In the genomic region with DNA sequence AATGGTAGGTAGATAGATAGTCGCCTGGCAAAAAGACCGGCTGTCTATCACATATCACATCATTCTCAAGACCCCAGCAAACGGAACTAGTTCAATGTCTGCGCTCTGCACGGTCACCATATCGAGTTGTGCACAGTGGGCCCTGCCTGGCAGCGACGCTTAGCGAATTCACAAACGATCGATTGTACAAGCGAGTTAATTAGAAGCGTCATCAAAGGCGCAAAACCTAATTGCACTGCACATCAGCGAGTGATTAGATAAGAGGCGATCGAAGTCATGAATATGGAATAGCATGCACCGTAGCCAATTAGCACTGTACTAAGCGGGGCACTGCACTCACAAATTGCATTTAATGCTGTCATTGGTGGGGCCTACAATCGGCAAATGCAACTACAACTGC, we compare ENCODE assay signal across 1 fruit fly cellular context.
TF ChIP-seq lines count a peak whose summit lies in the region.

No protein-coding gene starts in this region.

TF ChIP-seq in whole organism, embryonic, 481 proteins besides CTCF, POLR2A, EP300 and RAD21 (continued from another document and continues in another):
- TF ChIP-seq wek (GFP tag; optimal IDR thresholded peaks at IDR 0.05; lab: Kevin White, UChicago), result no peak
- TF ChIP-seq da (GFP tag; optimal IDR thresholded peaks at IDR 0.05; lab: Kevin White, UChicago), result no peak
- no peak for TF ChIP-seq az2 (GFP tag; optimal IDR thresholded peaks at IDR 0.05; lab: Kevin White, UChicago)
- no peak for TF ChIP-seq scrt (GFP tag; optimal IDR thresholded peaks at IDR 0.05; lab: Kevin White, UChicago)
- TF ChIP-seq CG4820 (GFP tag; optimal IDR thresholded peaks at IDR 0.05; lab: Kevin White, UChicago), result peak; percentile 14
- TF ChIP-seq lbe (GFP tag; optimal IDR thresholded peaks at IDR 0.05; lab: Kevin White, UChicago), result no peak
- TF ChIP-seq CG7271 (tag; optimal IDR thresholded peaks at IDR 0.05; lab: Kevin White, UChicago), result no peak
- no peak for TF ChIP-seq H2.0 (GFP tag; IDR thresholded peaks at IDR 0.05; lab: Robert Waterston, UW)
- no peak for TF ChIP-seq HmgD (GFP tag; optimal IDR thresholded peaks at IDR 0.05; lab: Kevin White, UChicago)
- TF ChIP-seq CG31388 (GFP tag; optimal IDR thresholded peaks at IDR 0.05; lab: Kevin White, UChicago), result no peak
- TF ChIP-seq TFAM (GFP tag; optimal IDR thresholded peaks at IDR 0.05; lab: Kevin White, UChicago), result no peak
- peak; percentile 2 for TF ChIP-seq CG16863 (GFP tag; optimal IDR thresholded peaks at IDR 0.05; lab: Kevin White, UChicago)
- no peak for TF ChIP-seq vnd (GFP tag; IDR thresholded peaks at IDR 0.05; lab: Robert Waterston, UW; ENCODE audit: partially characterized antibody)
- TF ChIP-seq Sry-β (GFP tag; optimal IDR thresholded peaks at IDR 0.05; lab: Kevin White, UChicago), result no peak
- TF ChIP-seq amos (GFP tag; IDR thresholded peaks at IDR 0.05; lab: Robert Waterston, UW; ENCODE audit: partially characterized antibody), result no peak
- no peak for TF ChIP-seq CG9876 (GFP tag; optimal IDR thresholded peaks at IDR 0.05; lab: Kevin White, UChicago)
- no peak for TF ChIP-seq Deaf1 (tag; optimal IDR thresholded peaks at IDR 0.05; lab: Kevin White, UChicago)
- no peak for TF ChIP-seq CG2120 (GFP tag; optimal IDR thresholded peaks at IDR 0.05; lab: Kevin White, UChicago)
- peak; percentile 31 for TF ChIP-seq CG17359 (tag; optimal IDR thresholded peaks at IDR 0.05; lab: Kevin White, UChicago)
- TF ChIP-seq CG17829 (tag; optimal IDR thresholded peaks at IDR 0.05; lab: Kevin White, UChicago), result peak; percentile 6
- no peak for TF ChIP-seq CG12071 (GFP tag; optimal IDR thresholded peaks at IDR 0.05; lab: Kevin White, UChicago)
- no peak for TF ChIP-seq gcm (GFP tag; optimal IDR thresholded peaks at IDR 0.05; lab: Kevin White, UChicago)
- TF ChIP-seq Oaz (GFP tag; IDR thresholded peaks at IDR 0.05; lab: Robert Waterston, UW), result no peak
- TF ChIP-seq CG7786 (GFP tag; optimal IDR thresholded peaks at IDR 0.05; lab: Kevin White, UChicago), result no peak
- no peak for TF ChIP-seq HHEX (GFP tag; optimal IDR thresholded peaks at IDR 0.05; lab: Kevin White, UChicago)
- no peak for TF ChIP-seq tna (GFP tag; IDR thresholded peaks at IDR 0.05; lab: Robert Waterston, UW; ENCODE audit: partially characterized antibody)
- no peak for TF ChIP-seq hb (GFP tag; IDR thresholded peaks at IDR 0.05; lab: Robert Waterston, UW; ENCODE audit: partially characterized antibody)
- TF ChIP-seq zfh2 (GFP tag; optimal IDR thresholded peaks at IDR 0.05; lab: Kevin White, UChicago), result no peak
- no peak for TF ChIP-seq ac (GFP tag; optimal IDR thresholded peaks at IDR 0.05; lab: Kevin White, UChicago)
- TF ChIP-seq CG16813 (GFP tag; IDR thresholded peaks at IDR 0.05; lab: Robert Waterston, UW; ENCODE audit: partially characterized antibody), result no peak
- no peak for TF ChIP-seq Vsx1 (GFP tag; optimal IDR thresholded peaks at IDR 0.05; lab: Kevin White, UChicago)
- no peak for TF ChIP-seq GATAe (GFP tag; conservative IDR thresholded peaks at IDR 0.05; lab: Robert Waterston, UW)
- peak; percentile 80 for TF ChIP-seq grau (tag; optimal IDR thresholded peaks at IDR 0.05; lab: Kevin White, UChicago)
- TF ChIP-seq CG14050 (GFP tag; IDR thresholded peaks at IDR 0.05; lab: Robert Waterston, UW), result no peak
- TF ChIP-seq Hey (tag; optimal IDR thresholded peaks at IDR 0.05; lab: Kevin White, UChicago), result no peak
- no peak for TF ChIP-seq CG7928 (GFP tag; optimal IDR thresholded peaks at IDR 0.05; lab: Kevin White, UChicago)
- TF ChIP-seq mld (GFP tag; IDR thresholded peaks at IDR 0.05; lab: Robert Waterston, UW; ENCODE audit: partially characterized antibody), result no peak
- TF ChIP-seq dati (GFP tag; IDR thresholded peaks at IDR 0.05; lab: Robert Waterston, UW), result no peak
- no peak for TF ChIP-seq ATbp (GFP tag; optimal IDR thresholded peaks at IDR 0.05; lab: Kevin White, UChicago)
- 0 out of 3 replicates have a peak, but pooled peaks have one; percentile 11 for TF ChIP-seq Aef1 (GFP tag; IDR thresholded peaks at IDR 0.05; lab: Robert Waterston, UW)
- TF ChIP-seq YL-1 (GFP tag; optimal IDR thresholded peaks at IDR 0.05; lab: Kevin White, UChicago), result no peak
- no peak for TF ChIP-seq Eip74EF (GFP tag; optimal IDR thresholded peaks at IDR 0.05; lab: Kevin White, UChicago)
- TF ChIP-seq Lpt (GFP tag; optimal IDR thresholded peaks at IDR 0.05; lab: Kevin White, UChicago), result no peak
- TF ChIP-seq mam (GFP tag; optimal IDR thresholded peaks at IDR 0.05; lab: Kevin White, UChicago), result no peak
- TF ChIP-seq CG8944 (GFP tag; optimal IDR thresholded peaks at IDR 0.05; lab: Kevin White, UChicago), result no peak
- no peak for TF ChIP-seq nau (GFP tag; optimal IDR thresholded peaks at IDR 0.05; lab: Kevin White, UChicago)
- TF ChIP-seq ash1 (GFP tag; optimal IDR thresholded peaks at IDR 0.05; lab: Kevin White, UChicago), result no peak
- TF ChIP-seq CG8281 (tag; optimal IDR thresholded peaks at IDR 0.05; lab: Kevin White, UChicago), result no peak
- 0 out of 3 replicates have a peak, but pooled peaks have one; percentile 25 for TF ChIP-seq otp (GFP tag; IDR thresholded peaks at IDR 0.05; lab: Robert Waterston, UW)
- no peak for TF ChIP-seq jumu (GFP tag; optimal IDR thresholded peaks at IDR 0.05; lab: Kevin White, UChicago)
- no peak for TF ChIP-seq esg (GFP tag; conservative IDR thresholded peaks at IDR 0.05; lab: Robert Waterston, UW)
- no peak for TF ChIP-seq sug (tag; optimal IDR thresholded peaks at IDR 0.05; lab: Kevin White, UChicago)
- TF ChIP-seq Awh (GFP tag; IDR thresholded peaks at IDR 0.05; lab: Robert Waterston, UW), result no peak
- TF ChIP-seq phol (tag; optimal IDR thresholded peaks at IDR 0.05; lab: Kevin White, UChicago), result peak; percentile 23
- no peak for TF ChIP-seq ap (GFP tag; IDR thresholded peaks at IDR 0.05; lab: Robert Waterston, UW)
- no peak for TF ChIP-seq Tbp (GFP tag; optimal IDR thresholded peaks at IDR 0.05; lab: Kevin White, UChicago)
- TF ChIP-seq Sox100B (GFP tag; optimal IDR thresholded peaks at IDR 0.05; lab: Kevin White, UChicago), result no peak
- no peak for TF ChIP-seq CG3163 (GFP tag; optimal IDR thresholded peaks at IDR 0.05; lab: Kevin White, UChicago)
- no peak for TF ChIP-seq CG13123 (GFP tag; optimal IDR thresholded peaks at IDR 0.05; lab: Kevin White, UChicago)
- TF ChIP-seq Bdp1 (GFP tag; optimal IDR thresholded peaks at IDR 0.05; lab: Kevin White, UChicago), result no peak
- TF ChIP-seq sr (GFP tag; IDR thresholded peaks at IDR 0.05; lab: Robert Waterston, UW), result no peak
- no peak for TF ChIP-seq CG18011 (GFP tag; optimal IDR thresholded peaks at IDR 0.05; lab: Kevin White, UChicago)
- no peak for TF ChIP-seq CG34376 (GFP tag; optimal IDR thresholded peaks at IDR 0.05; lab: Kevin White, UChicago)
- no peak for TF ChIP-seq org-1 (GFP tag; optimal IDR thresholded peaks at IDR 0.05; lab: Kevin White, UChicago)
- 0 out of 2 replicates have a peak, but pooled peaks have one; percentile 51 for TF ChIP-seq CG1024 (GFP tag; IDR thresholded peaks at IDR 0.05; lab: Robert Waterston, UW)
- no peak for TF ChIP-seq CG12744 (GFP tag; optimal IDR thresholded peaks at IDR 0.05; lab: Kevin White, UChicago)
- TF ChIP-seq oc (tag; optimal IDR thresholded peaks at IDR 0.05; lab: Kevin White, UChicago), result no peak
- TF ChIP-seq CG11560 (tag; IDR thresholded peaks at IDR 0.05; lab: Robert Waterston, UW), result 0 out of 3 replicates have a peak, but pooled peaks have one; percentile 37
- no peak for TF ChIP-seq CHES-1-like (GFP tag; optimal IDR thresholded peaks at IDR 0.05; lab: Kevin White, UChicago)
- no peak for TF ChIP-seq tgo (GFP tag; IDR thresholded peaks at IDR 0.05; lab: Robert Waterston, UW)
- TF ChIP-seq CG2116 (GFP tag; optimal IDR thresholded peaks at IDR 0.05; lab: Kevin White, UChicago), result no peak
- no peak for TF ChIP-seq mirr (GFP tag; optimal IDR thresholded peaks at IDR 0.05; lab: Kevin White, UChicago)
- TF ChIP-seq CG33557 (GFP tag; optimal IDR thresholded peaks at IDR 0.05; lab: Kevin White, UChicago), result no peak
- no peak for TF ChIP-seq nom (GFP tag; optimal IDR thresholded peaks at IDR 0.05; lab: Kevin White, UChicago)
- no peak for TF ChIP-seq CG9437 (GFP tag; optimal IDR thresholded peaks at IDR 0.05; lab: Kevin White, UChicago)
- TF ChIP-seq MBD-R2 (GFP tag; IDR thresholded peaks at IDR 0.05; lab: Robert Waterston, UW), result no peak
- TF ChIP-seq CG18599 (GFP tag; optimal IDR thresholded peaks at IDR 0.05; lab: Kevin White, UChicago), result no peak
- TF ChIP-seq CG13624 (GFP tag; optimal IDR thresholded peaks at IDR 0.05; lab: Kevin White, UChicago), result no peak
- no peak for TF ChIP-seq Myb (GFP tag; optimal IDR thresholded peaks at IDR 0.05; lab: Kevin White, UChicago)
- no peak for TF ChIP-seq CG13296 (GFP tag; optimal IDR thresholded peaks at IDR 0.05; lab: Kevin White, UChicago)
- TF ChIP-seq sob (GFP tag; IDR thresholded peaks at IDR 0.05; lab: Robert Waterston, UW), result no peak
- TF ChIP-seq CkIIα-i1 (GFP tag; IDR thresholded peaks at IDR 0.05; lab: Robert Waterston, UW), result no peak
- TF ChIP-seq CG3407 (GFP tag; optimal IDR thresholded peaks at IDR 0.05; lab: Kevin White, UChicago), result no peak
- TF ChIP-seq CG6175 (GFP tag; IDR thresholded peaks at IDR 0.05; lab: Robert Waterston, UW), result no peak
- no peak for TF ChIP-seq bcd (GFP tag; optimal IDR thresholded peaks at IDR 0.05; lab: Kevin White, UChicago)
- TF ChIP-seq nmo (GFP tag; optimal IDR thresholded peaks at IDR 0.05; lab: Kevin White, UChicago), result peak; percentile 20
- no peak for TF ChIP-seq CG2875 (GFP tag; optimal IDR thresholded peaks at IDR 0.05; lab: Kevin White, UChicago)
- no peak for TF ChIP-seq seq (GFP tag; IDR thresholded peaks at IDR 0.05; lab: Robert Waterston, UW)
- no peak for TF ChIP-seq CG14860 (GFP tag; IDR thresholded peaks at IDR 0.05; lab: Robert Waterston, UW; ENCODE audit: partially characterized antibody)
- no peak for TF ChIP-seq gce (GFP tag; IDR thresholded peaks at IDR 0.05; lab: Robert Waterston, UW)
- TF ChIP-seq CG11456 (GFP tag; IDR thresholded peaks at IDR 0.05; lab: Robert Waterston, UW), result no peak
- TF ChIP-seq CG14965 (GFP tag; optimal IDR thresholded peaks at IDR 0.05; lab: Kevin White, UChicago; ENCODE audit: borderline replicate concordance), result no peak
- no peak for TF ChIP-seq jigr1 (GFP tag; IDR thresholded peaks at IDR 0.05; lab: Robert Waterston, UW)
- no peak for TF ChIP-seq en (GFP tag; optimal IDR thresholded peaks at IDR 0.05; lab: Kevin White, UChicago)
- TF ChIP-seq MESR4 (GFP tag; optimal IDR thresholded peaks at IDR 0.05; lab: Kevin White, UChicago), result no peak
- no peak for TF ChIP-seq sim (GFP tag; IDR thresholded peaks at IDR 0.05; lab: Robert Waterston, UW)
- peak; percentile 54 for TF ChIP-seq sens (GFP tag; lab: Kevin White, UChicago)
- no peak for TF ChIP-seq nerfin-2 (GFP tag; IDR thresholded peaks at IDR 0.05; lab: Robert Waterston, UW; ENCODE audit: partially characterized antibody)
- TF ChIP-seq CG15073 (GFP tag; optimal IDR thresholded peaks at IDR 0.05; lab: Kevin White, UChicago), result no peak
- no peak for TF ChIP-seq NC2α (GFP tag; optimal IDR thresholded peaks at IDR 0.05; lab: Kevin White, UChicago)
- TF ChIP-seq btn (GFP tag; optimal IDR thresholded peaks at IDR 0.05; lab: Kevin White, UChicago), result peak; percentile 14
- TF ChIP-seq CG1647 (GFP tag; optimal IDR thresholded peaks at IDR 0.05; lab: Kevin White, UChicago), result no peak
- no peak for TF ChIP-seq zen2 (GFP tag; IDR thresholded peaks at IDR 0.05; lab: Robert Waterston, UW; ENCODE audit: partially characterized antibody)
- TF ChIP-seq CG13424 (tag; optimal IDR thresholded peaks at IDR 0.05; lab: Kevin White, UChicago), result no peak
- TF ChIP-seq CG31365 (tag; optimal IDR thresholded peaks at IDR 0.05; lab: Kevin White, UChicago), result no peak
- no peak for TF ChIP-seq Usf (GFP tag; optimal IDR thresholded peaks at IDR 0.05; lab: Kevin White, UChicago)
- no peak for TF ChIP-seq Max (GFP tag; optimal IDR thresholded peaks at IDR 0.05; lab: Kevin White, UChicago)
- no peak for TF ChIP-seq CG2678 (tag; optimal IDR thresholded peaks at IDR 0.05; lab: Kevin White, UChicago)
- 0 out of 2 replicates have a peak, but pooled peaks have one; percentile 16 for TF ChIP-seq peb (GFP tag; IDR thresholded peaks at IDR 0.05; lab: Robert Waterston, UW)
- no peak for TF ChIP-seq Dbx (GFP tag; IDR thresholded peaks at IDR 0.05; lab: Robert Waterston, UW)
- TF ChIP-seq Hr3 (GFP tag; optimal IDR thresholded peaks at IDR 0.05; lab: Kevin White, UChicago), result no peak
- no peak for TF ChIP-seq Sin3A (optimal IDR thresholded peaks at IDR 0.05; lab: Kevin White, UChicago)
- no peak for TF ChIP-seq CG3847 (GFP tag; IDR thresholded peaks at IDR 0.05; lab: Robert Waterston, UW)
- TF ChIP-seq Nf-YA (GFP tag; IDR thresholded peaks at IDR 0.05; lab: Robert Waterston, UW), result no peak
- no peak for TF ChIP-seq CG3065 (GFP tag; optimal IDR thresholded peaks at IDR 0.05; lab: Kevin White, UChicago)
- TF ChIP-seq CG12769 (tag; optimal IDR thresholded peaks at IDR 0.05; lab: Kevin White, UChicago), result no peak
- TF ChIP-seq chinmo (GFP tag; IDR thresholded peaks at IDR 0.05; lab: Robert Waterston, UW; ENCODE audit: partially characterized antibody), result no peak
- TF ChIP-seq Dll (GFP tag; IDR thresholded peaks at IDR 0.05; lab: Robert Waterston, UW; ENCODE audit: partially characterized antibody), result no peak
- no peak for TF ChIP-seq Atf6 (GFP tag; IDR thresholded peaks at IDR 0.05; lab: Robert Waterston, UW)
- no peak for TF ChIP-seq Ravus (GFP tag; IDR thresholded peaks at IDR 0.05; lab: Robert Waterston, UW)
- TF ChIP-seq hth (optimal IDR thresholded peaks at IDR 0.05; lab: Kevin White, UChicago), result no peak
- TF ChIP-seq CG6854 (GFP tag; optimal IDR thresholded peaks at IDR 0.05; lab: Kevin White, UChicago), result no peak
- TF ChIP-seq unc-4 (GFP tag; IDR thresholded peaks at IDR 0.05; lab: Robert Waterston, UW; ENCODE audit: partially characterized antibody), result no peak
- TF ChIP-seq CG10267 (tag; optimal IDR thresholded peaks at IDR 0.05; lab: Kevin White, UChicago), result no peak
- TF ChIP-seq ERR (GFP tag; optimal IDR thresholded peaks at IDR 0.05; lab: Kevin White, UChicago), result no peak
- no peak for TF ChIP-seq Dad (GFP tag; optimal IDR thresholded peaks at IDR 0.05; lab: Kevin White, UChicago)
- TF ChIP-seq CG7372 (GFP tag; IDR thresholded peaks at IDR 0.05; lab: Robert Waterston, UW), result no peak
- no peak for TF ChIP-seq E2f2 (GFP tag; IDR thresholded peaks at IDR 0.05; lab: Robert Waterston, UW)
- no peak for TF ChIP-seq CG15479 (GFP tag; optimal IDR thresholded peaks at IDR 0.05; lab: Kevin White, UChicago)
- TF ChIP-seq Hr78 (GFP tag; optimal IDR thresholded peaks at IDR 0.05; lab: Kevin White, UChicago), result no peak
- no peak for TF ChIP-seq CG32532 (GFP tag; IDR thresholded peaks at IDR 0.05; lab: Robert Waterston, UW)
- TF ChIP-seq B-H1 (GFP tag; IDR thresholded peaks at IDR 0.05; lab: Robert Waterston, UW), result no peak
- TF ChIP-seq crc (GFP tag; optimal IDR thresholded peaks at IDR 0.05; lab: Kevin White, UChicago), result no peak
